Worm (Caenorhabditis elegans) whole organism, L4 larva: ENCODE measurements around the gene eat-6.

Source experiments
- ceh-20 ChIP-seq: fragments of 200-800 bp; sonication (Bioruptor generic); IDR thresholded peaks from 2 replicates; pipeline ENCODE4 v1.3.6; 2022; ENCODE audit warnings: missing genetic modification reagents, missing genetic modification characterization, missing compliant biosample characterization
- dve-1 ChIP-seq: sonication (generic microtip); optimal IDR thresholded peaks from 2 replicates; lab custom pipeline; 2017; ENCODE audit warnings: antibody characterized with exemption, mild to moderate bottlenecking, missing genetic modification characterization, missing compliant biosample characterization; ENCODE audit not compliant: insufficient read depth
- unc-39 ChIP-seq: sonication (generic microtip); optimal IDR thresholded peaks from 2 replicates; lab custom pipeline; 2017; ENCODE audit warnings: missing biosample characterization, missing genetic modification characterization

- TF ChIP-seq dve-1, result peak; percentile 45
- no peak for TF ChIP-seq unc-39 (tag; lab: Kevin White, UChicago)
- TF ChIP-seq ceh-20 (GFP tag; lab: Robert Waterston, UW), result peak; percentile 90
These were observed 43.8 kb downstream of the eat-6 start for ce11 chrV:13085917-13086552.
